Worm (Caenorhabditis elegans) whole organism, L3 larva: Measurements from ENCODE around the gene fbxc-58.

Experiments used
- ceh-28 ChIP-seq: fragments of 150-350 bp; optimal IDR thresholded peaks from 2 replicates; lab custom pipeline; 2014; ENCODE audit warnings: missing biosample characterization, missing genetic modification reagents, missing genetic modification characterization
- ceh-9 ChIP-seq: sonication (generic microtip); optimal IDR thresholded peaks from 2 replicates; lab custom pipeline; 2018; ENCODE audit warnings: missing biosample characterization, missing genetic modification characterization
- egl-27 ChIP-seq: sonication (generic microtip); optimal IDR thresholded peaks from 4 replicates; lab custom pipeline; 2017; ENCODE audit warnings: missing biosample characterization, missing genetic modification reagents, missing genetic modification characterization
- eor-1 ChIP-seq, 2 experiments: fragments of 150-350 bp; optimal IDR thresholded peaks; 2 replicates each; lab custom pipeline; 2014 to 2018; ENCODE audit warnings: missing biosample characterization in 2 of 2, missing genetic modification characterization in 2 of 2
- nhr-237 ChIP-seq: fragments of 150-350 bp; optimal IDR thresholded peaks from 2 replicates; lab custom pipeline; 2014; ENCODE audit warnings: missing biosample characterization, missing genetic modification characterization
- nhr-77 ChIP-seq: fragments of 150-350 bp; optimal IDR thresholded peaks from 2 replicates; lab custom pipeline; 2014; ENCODE audit warnings: missing biosample characterization, missing genetic modification characterization

- TF ChIP-seq eor-1 (tag; optimal IDR thresholded peaks at IDR 0.05; lab: Kevin White, UChicago) (no peak), nhr-237 (tag; lab: Kevin White, UChicago) (no peak), egl-27 (tag; lab: Kevin White, UChicago) (no peak), ceh-9 (tag; lab: Kevin White, UChicago) (no peak), nhr-77 (tag; lab: Kevin White, UChicago) (no peak), ceh-28 (tag; lab: Kevin White, UChicago) (no peak)
Observed at ce11 chrIV:9341591-9341990, 29.7 kb upstream of the fbxc-58 start, which contains the start of gene vps-26.
